Worm (Caenorhabditis elegans) whole organism, L3 larva: ENCODE data around the gene lmtr-2.

Experiments
- ama-1 ChIP-seq: fragments of 150-350 bp; optimal IDR thresholded peaks from 2 replicates; lab custom pipeline; 2018
- ceh-82 ChIP-seq: fragments of 150-350 bp; optimal IDR thresholded peaks from 2 replicates; lab custom pipeline; 2014; ENCODE audit warnings: missing biosample characterization, missing genetic modification characterization
- snpc-4 ChIP-seq: fragments of 150-350 bp; optimal IDR thresholded peaks from 2 replicates; lab custom pipeline; 2014; ENCODE audit warnings: missing biosample characterization, missing genetic modification characterization

DNA sequence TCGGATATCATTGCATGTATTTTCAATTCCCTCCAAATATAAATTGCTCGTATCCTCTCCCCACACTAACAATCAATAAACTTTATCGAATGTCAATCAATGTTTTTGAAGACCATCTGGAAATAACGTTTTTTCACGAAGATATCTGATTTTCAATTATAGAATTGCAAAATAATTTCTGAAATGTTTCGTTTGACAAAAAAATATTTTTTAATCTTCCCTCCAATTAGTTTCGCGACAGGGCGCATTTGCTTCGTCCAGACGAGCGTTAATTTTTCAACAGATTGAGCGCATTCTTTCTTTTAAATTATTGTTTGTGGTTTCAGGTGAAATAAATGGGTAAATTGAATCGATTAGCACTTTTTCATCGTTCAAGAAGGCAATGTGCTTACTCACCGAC, 20.2 kb upstream of the lmtr-2 start, which contains the start of gene vars-1:
- TF ChIP-seq snpc-4 (tag; lab: Kevin White, UChicago) = no peak
- TF ChIP-seq ceh-82 = no peak
- no peak for TF ChIP-seq ama-1 (lab: Kevin White, UChicago)
